Fruit fly (Drosophila melanogaster) whole organism, embryonic: ENCODE results near the gene Pisd.
A peak's percentile ranks its signal among the peaks of the same experiment; 100 is the strongest.

Source experiments
- Aef1 ChIP-seq: fragments of 200-800 bp; sonication (Bioruptor generic); IDR thresholded peaks from 3 replicates; pipeline ENCODE4 v1.3.6; 2022; ENCODE audit warnings: missing biosample characterization, missing genetic modification characterization
- Antp ChIP-seq: fragments of 200-800 bp; sonication (Bioruptor generic); optimal IDR thresholded peaks from 3 replicates; lab custom pipeline; 2016; ENCODE audit warnings: missing biosample characterization, missing genetic modification characterization
- Bteb2 ChIP-seq: fragments of 200-800 bp; sonication (Bioruptor generic); optimal IDR thresholded peaks from 2 replicates; lab custom pipeline; 2016; ENCODE audit warnings: missing biosample characterization, missing genetic modification characterization
- CG10565 ChIP-seq: fragments of 200-800 bp; sonication (Bioruptor generic); optimal IDR thresholded peaks from 3 replicates; lab custom pipeline; 2016; ENCODE audit warnings: missing biosample characterization, mild to moderate bottlenecking, missing genetic modification characterization
- CG11504 ChIP-seq: fragments of 200-800 bp; sonication (Bioruptor generic); optimal IDR thresholded peaks from 3 replicates; lab custom pipeline; 2019; ENCODE audit warnings: missing biosample characterization, mild to moderate bottlenecking, missing genetic modification characterization, moderate library complexity
- CG11696 ChIP-seq: fragments of 200-800 bp; sonication (Bioruptor generic); IDR thresholded peaks from 2 replicates; pipeline ENCODE4 v1.3.6; 2022; ENCODE audit warnings: missing biosample characterization, missing genetic modification characterization
- CG1233 ChIP-seq: fragments of 200-800 bp; sonication (Bioruptor generic); optimal IDR thresholded peaks from 4 replicates; lab custom pipeline; 2018; ENCODE audit warnings: missing biosample characterization, mild to moderate bottlenecking, missing genetic modification characterization
- CG15601 ChIP-seq: fragments of 200-800 bp; sonication (Bioruptor generic); optimal IDR thresholded peaks from 3 replicates; lab custom pipeline; 2019; ENCODE audit warnings: missing biosample characterization, mild to moderate bottlenecking, missing genetic modification characterization, moderate library complexity
- CG17328 ChIP-seq: fragments of 200-800 bp; sonication (Bioruptor generic); IDR thresholded peaks from 2 replicates; pipeline ENCODE4 v1.3.6; 2022; ENCODE audit warnings: missing biosample characterization, missing genetic modification characterization
- CG17802 ChIP-seq: fragments of 200-800 bp; sonication (Bioruptor generic); optimal IDR thresholded peaks from 2 replicates; lab custom pipeline; 2018; ENCODE audit warnings: missing biosample characterization, mild to moderate bottlenecking, missing genetic modification characterization, moderate library complexity
- CG1832 ChIP-seq: fragments of 200-800 bp; sonication (Bioruptor generic); optimal IDR thresholded peaks from 2 replicates; lab custom pipeline; 2017; ENCODE audit warnings: missing biosample characterization, mild to moderate bottlenecking, missing genetic modification characterization, inconsistent platforms
- CG2116 ChIP-seq: fragments of 200-800 bp; sonication (Bioruptor generic); optimal IDR thresholded peaks from 3 replicates; lab custom pipeline; 2018; ENCODE audit warnings: missing biosample characterization, mild to moderate bottlenecking, missing genetic modification characterization
- CG7271 ChIP-seq: fragments of 200-800 bp; sonication (Bioruptor generic); optimal IDR thresholded peaks from 2 replicates; lab custom pipeline; 2018; ENCODE audit warnings: missing biosample characterization, mild to moderate bottlenecking, missing genetic modification characterization, moderate library complexity
- CG7839 ChIP-seq: fragments of 200-800 bp; sonication (Bioruptor generic); optimal IDR thresholded peaks from 3 replicates; lab custom pipeline; 2018; ENCODE audit warnings: missing biosample characterization, mild to moderate bottlenecking, missing genetic modification characterization, moderate library complexity
- CG9437 ChIP-seq: fragments of 200-800 bp; sonication (Bioruptor generic); optimal IDR thresholded peaks from 2 replicates; lab custom pipeline; 2018; ENCODE audit warnings: missing biosample characterization, mild to moderate bottlenecking, missing genetic modification characterization
- CG9797 ChIP-seq: fragments of 200-800 bp; sonication (Bioruptor generic); optimal IDR thresholded peaks from 3 replicates; lab custom pipeline; 2018; ENCODE audit warnings: missing biosample characterization, mild to moderate bottlenecking, missing genetic modification characterization
- Deaf1 ChIP-seq: fragments of 200-800 bp; optimal IDR thresholded peaks from 3 replicates; lab custom pipeline; 2019; ENCODE audit warnings: missing biosample characterization, mild to moderate bottlenecking, missing genetic modification characterization, moderate library complexity
- Dll ChIP-seq: fragments of 200-800 bp; sonication (Bioruptor generic); IDR thresholded peaks from 4 replicates; pipeline ENCODE4 v1.3.6; 2022; ENCODE audit warnings: missing biosample characterization, missing genetic modification characterization; ENCODE audit not compliant: partially characterized antibody
- HLH3B ChIP-seq: fragments of 200-800 bp; sonication (Bioruptor generic); IDR thresholded peaks from 2 replicates; pipeline ENCODE4 v1.3.6; 2022; ENCODE audit warnings: missing biosample characterization, missing genetic modification characterization
- Hr51 ChIP-seq, 2 experiments: fragments of 200-800 bp; sonication (Bioruptor generic); optimal IDR thresholded peaks; 2 replicates in 1 of 2; 3 replicates in 1 of 2; lab custom pipeline; 2016 to 2018; ENCODE audit warnings: missing biosample characterization in 2 of 2, missing genetic modification characterization in 2 of 2, mild to moderate bottlenecking in 1 of 2, moderate library complexity in 1 of 2
- Mad ChIP-seq: fragments of 200-800 bp; sonication (Bioruptor generic); optimal IDR thresholded peaks from 2 replicates; lab custom pipeline; 2016; ENCODE audit warnings: missing biosample characterization, missing genetic modification characterization
- Myb ChIP-seq: fragments of 200-800 bp; sonication (Bioruptor generic); optimal IDR thresholded peaks from 2 replicates; lab custom pipeline; 2016; ENCODE audit warnings: missing biosample characterization, missing genetic modification characterization
- NFAT ChIP-seq: fragments of 200-800 bp; sonication (Bioruptor generic); IDR thresholded peaks from 2 replicates; pipeline ENCODE4 v1.3.6; 2022; ENCODE audit warnings: missing biosample characterization, missing genetic modification characterization
- Ptx1 ChIP-seq: fragments of 200-800 bp; sonication (Bioruptor generic); IDR thresholded peaks from 2 replicates; pipeline ENCODE4 v1.3.6; 2022; ENCODE audit warnings: missing biosample characterization, missing genetic modification characterization
- Rx ChIP-seq: fragments of 200-800 bp; sonication (Bioruptor generic); IDR thresholded peaks from 2 replicates; pipeline ENCODE4 v1.3.6; 2022; ENCODE audit warnings: missing biosample characterization, missing genetic modification characterization
- Sin3A ChIP-seq: fragments of >200 bp; optimal IDR thresholded peaks from 2 replicates; lab custom pipeline; 2018
- Sry-β ChIP-seq: fragments of 200-800 bp; sonication (Bioruptor generic); optimal IDR thresholded peaks from 2 replicates; lab custom pipeline; 2018; ENCODE audit warnings: missing biosample characterization, mild to moderate bottlenecking, missing genetic modification characterization, moderate library complexity
- Taf1 ChIP-seq: fragments of 200-800 bp; sonication (Bioruptor generic); IDR thresholded peaks from 2 replicates; pipeline ENCODE4 v1.3.6; 2022; ENCODE audit warnings: missing biosample characterization, missing genetic modification characterization
- Xrp1 ChIP-seq: fragments of 200-800 bp; sonication (Bioruptor generic); IDR thresholded peaks from 2 replicates; pipeline ENCODE4 v1.3.6; 2022; ENCODE audit warnings: missing biosample characterization, missing genetic modification characterization
- ato ChIP-seq: fragments of 200-800 bp; sonication (Bioruptor generic); IDR thresholded peaks from 2 replicates; pipeline ENCODE4 v1.3.6; 2022; ENCODE audit warnings: missing biosample characterization, missing genetic modification characterization; ENCODE audit not compliant: partially characterized antibody
- br ChIP-seq: fragments of >200 bp; optimal IDR thresholded peaks from 2 replicates; lab custom pipeline; 2017
- cas ChIP-seq: fragments of 200-800 bp; sonication (Bioruptor generic); IDR thresholded peaks from 2 replicates; pipeline ENCODE4 v1.3.6; 2022; ENCODE audit warnings: missing biosample characterization, missing genetic modification characterization
- ci ChIP-seq: fragments of 200-800 bp; sonication (Bioruptor generic); IDR thresholded peaks from 3 replicates; pipeline ENCODE4 v1.3.6; 2022; ENCODE audit warnings: missing biosample characterization, missing genetic modification characterization
- cwo ChIP-seq: fragments of 200-800 bp; sonication (Bioruptor generic); optimal IDR thresholded peaks from 3 replicates; lab custom pipeline; 2017; ENCODE audit warnings: missing biosample characterization, missing genetic modification characterization, mild to moderate bottlenecking, moderate library complexity, missing genetic modification reagents
- dm ChIP-seq: fragments of 200-800 bp; sonication (Bioruptor generic); optimal IDR thresholded peaks from 3 replicates; lab custom pipeline; 2016; ENCODE audit warnings: missing biosample characterization, missing genetic modification characterization
- fd102C ChIP-seq: fragments of 200-800 bp; sonication (Bioruptor generic); optimal IDR thresholded peaks from 2 replicates; lab custom pipeline; 2018; ENCODE audit warnings: missing biosample characterization, mild to moderate bottlenecking, missing genetic modification characterization, moderate library complexity
- ftz-f1 ChIP-seq: fragments of 200-800 bp; sonication (Bioruptor generic); optimal IDR thresholded peaks from 2 replicates; lab custom pipeline; 2016; ENCODE audit warnings: missing biosample characterization, missing genetic modification characterization
- gem ChIP-seq: fragments of 200-800 bp; sonication (Bioruptor generic); optimal IDR thresholded peaks from 2 replicates; lab custom pipeline; 2019; ENCODE audit warnings: missing biosample characterization, mild to moderate bottlenecking, missing genetic modification characterization, moderate library complexity
- h ChIP-seq: fragments of >200 bp; optimal IDR thresholded peaks from 2 replicates; lab custom pipeline; 2017
- hb ChIP-seq: fragments of 200-800 bp; sonication (Bioruptor generic); IDR thresholded peaks from 3 replicates; pipeline ENCODE4 v1.3.6; 2022; ENCODE audit warnings: missing biosample characterization, missing genetic modification characterization; ENCODE audit not compliant: partially characterized antibody
- hkb ChIP-seq, 2 experiments: fragments of 200-800 bp in 1 of 2; fragments of >200 bp in 1 of 2; sonication (Bioruptor generic) in 1 of 2; IDR thresholded peaks in 1 of 2; optimal IDR thresholded peaks in 1 of 2; 2 replicates each; pipeline versions ENCODE4 v1.3.6 to Lab custom; 2017 to 2022; ENCODE audit warnings: missing biosample characterization in 1 of 2, missing genetic modification characterization in 1 of 2
- lmd ChIP-seq: fragments of 200-800 bp; sonication (Bioruptor generic); IDR thresholded peaks from 2 replicates; pipeline ENCODE4 v1.3.6; 2022; ENCODE audit warnings: missing biosample characterization, missing genetic modification characterization
- mam ChIP-seq: fragments of 200-800 bp; sonication (Bioruptor generic); optimal IDR thresholded peaks from 3 replicates; lab custom pipeline; 2016; ENCODE audit warnings: missing biosample characterization, missing genetic modification characterization
- onecut ChIP-seq: fragments of 200-800 bp; sonication (Bioruptor generic); IDR thresholded peaks from 2 replicates; pipeline ENCODE4 v1.3.6; 2022; ENCODE audit warnings: missing biosample characterization, missing genetic modification characterization
- prd ChIP-seq, 3 experiments: fragments of >200 bp in 2 of 3; fragments of 200-800 bp in 1 of 3; sonication (Bioruptor generic) in 1 of 3; optimal IDR thresholded peaks in 2 of 3; IDR thresholded peaks in 1 of 3; 2 replicates in 2 of 3; 3 replicates in 1 of 3; pipeline versions ENCODE4 v1.3.6 to Lab custom; 2017 to 2022; ENCODE audit warnings: missing biosample characterization in 1 of 3, missing genetic modification characterization in 1 of 3
- ranshi ChIP-seq: fragments of 200-800 bp; sonication (Bioruptor generic); IDR thresholded peaks from 2 replicates; pipeline ENCODE4 v1.3.6; 2022; ENCODE audit warnings: missing biosample characterization, missing genetic modification characterization
- run ChIP-seq: fragments of 200-800 bp; sonication (Bioruptor generic); optimal IDR thresholded peaks from 3 replicates; lab custom pipeline; 2018; ENCODE audit warnings: missing biosample characterization, mild to moderate bottlenecking, missing genetic modification characterization
- sob ChIP-seq: fragments of 200-800 bp; sonication (Bioruptor generic); IDR thresholded peaks from 2 replicates; pipeline ENCODE4 v1.3.6; 2022; ENCODE audit warnings: missing biosample characterization, missing genetic modification characterization
- ttk ChIP-seq: fragments of 200-800 bp; sonication (Bioruptor generic); IDR thresholded peaks from 2 replicates; pipeline ENCODE4 v2.1.2; 2022; ENCODE audit warnings: missing biosample characterization, missing genetic modification characterization
- twi ChIP-seq: fragments of 200-800 bp; optimal IDR thresholded peaks from 2 replicates; lab custom pipeline; 2019; ENCODE audit warnings: missing biosample characterization, mild to moderate bottlenecking, missing genetic modification characterization, moderate library complexity
- zfh2 ChIP-seq: fragments of 200-800 bp; sonication (Bioruptor generic); optimal IDR thresholded peaks from 2 replicates; lab custom pipeline; 2016; ENCODE audit warnings: missing biosample characterization, missing genetic modification characterization

The Pisd gene

dm6 chr3R:24091653-24092052 lies 41.1 kb downstream of the Pisd start (continued):
- TF ChIP-seq dm (GFP tag; lab: Kevin White, UChicago): no peak
- TF ChIP-seq ranshi: no peak
- TF ChIP-seq CG11504 (tag; lab: Kevin White, UChicago): no peak
- TF ChIP-seq Bteb2: no peak
- TF ChIP-seq CG17328 (GFP tag; lab: Robert Waterston, UW): no peak
- TF ChIP-seq CG9797 (GFP tag; lab: Kevin White, UChicago): no peak
- 0 out of 2 replicates have a peak, but pooled peaks have one; percentile 18 for TF ChIP-seq HLH3B (GFP tag; lab: Robert Waterston, UW)
- TF ChIP-seq Mad (GFP tag; lab: Kevin White, UChicago): no peak
- no peak for TF ChIP-seq hkb (optimal IDR thresholded peaks at IDR 0.05; lab: Kevin White, UChicago)
- peak; percentile 41; the same call in 1 of the 2 replicates for TF ChIP-seq hkb (GFP tag; IDR thresholded peaks at IDR 0.05; lab: Robert Waterston, UW)
- TF ChIP-seq Ptx1: peak; percentile 37; the same call in 1 of the 2 replicates
- no peak for TF ChIP-seq CG17802 (tag; lab: Kevin White, UChicago)
- peak; percentile 39 for TF ChIP-seq gem
- peak in 1 of 2 experiments; percentile 29 for TF ChIP-seq Hr51 (GFP tag; optimal IDR thresholded peaks at IDR 0.05; lab: Kevin White, UChicago)
- TF ChIP-seq mam (GFP tag; lab: Kevin White, UChicago): peak; percentile 0
- TF ChIP-seq twi: no peak
- peak; percentile 15 for TF ChIP-seq zfh2 (GFP tag; lab: Kevin White, UChicago)
- TF ChIP-seq Taf1 (GFP tag; lab: Robert Waterston, UW): 0 out of 2 replicates have a peak, but pooled peaks have one; percentile 12
- TF ChIP-seq Sin3A (lab: Kevin White, UChicago): no peak
- TF ChIP-seq CG9437: no peak
- no peak for TF ChIP-seq Dll
- no peak for TF ChIP-seq CG15601
- no peak for TF ChIP-seq CG1832
- no peak for TF ChIP-seq Rx
- 0 out of 3 replicates have a peak, but pooled peaks have one; percentile 27 for TF ChIP-seq Aef1
- no peak; the same call in 1 of the 2 replicates for TF ChIP-seq ttk
- TF ChIP-seq CG10565 (GFP tag; lab: Kevin White, UChicago): no peak
- no peak for TF ChIP-seq ci (GFP tag; lab: Robert Waterston, UW)
- no peak for TF ChIP-seq fd102C (GFP tag; lab: Kevin White, UChicago)
- TF ChIP-seq NFAT (GFP tag; lab: Robert Waterston, UW): 0 out of 2 replicates have a peak, but pooled peaks have one; percentile 15
- no peak for TF ChIP-seq CG2116 (GFP tag; lab: Kevin White, UChicago)
- no peak for TF ChIP-seq Sry-β
- TF ChIP-seq run: no peak
- TF ChIP-seq h (lab: Kevin White, UChicago): no peak
- TF ChIP-seq cwo (GFP tag; lab: Kevin White, UChicago): peak; percentile 14
- no peak for TF ChIP-seq hb
- no peak for TF ChIP-seq CG7271
- no peak for TF ChIP-seq Antp (GFP tag; lab: Kevin White, UChicago)
- TF ChIP-seq lmd (GFP tag; lab: Robert Waterston, UW): no peak
- no peak for TF ChIP-seq sob (GFP tag; lab: Robert Waterston, UW)
- TF ChIP-seq br (lab: Kevin White, UChicago): no peak
- no peak for TF ChIP-seq onecut (GFP tag; lab: Robert Waterston, UW)
- TF ChIP-seq cas: no peak
- TF ChIP-seq Myb (GFP tag; lab: Kevin White, UChicago): no peak
- TF ChIP-seq Deaf1 (tag; lab: Kevin White, UChicago): no peak
- peak; percentile 18 for TF ChIP-seq CG7839 (tag; lab: Kevin White, UChicago)
- TF ChIP-seq ato (GFP tag; lab: Robert Waterston, UW): no peak
- no peak for TF ChIP-seq prd (optimal IDR thresholded peaks at IDR 0.05; lab: Kevin White, UChicago)
- no peak for TF ChIP-seq prd (GFP tag; IDR thresholded peaks at IDR 0.05; lab: Robert Waterston, UW)
- TF ChIP-seq CG11696: no peak
- no peak for TF ChIP-seq ftz-f1 (GFP tag; lab: Kevin White, UChicago)
- TF ChIP-seq CG1233 (GFP tag; lab: Kevin White, UChicago): no peak
- TF ChIP-seq Xrp1 (GFP tag; lab: Robert Waterston, UW): 0 out of 2 replicates have a peak, but pooled peaks have one; percentile 20
